Worm (Caenorhabditis elegans) whole organism, L4 larva: ENCODE results near the gene dars-2.

Experiments used
- egl-43 ChIP-seq: fragments of 200-800 bp; sonication (Bioruptor generic); IDR thresholded peaks from 2 replicates; pipeline ENCODE4 v1.3.6; 2022; ENCODE audit warnings: missing genetic modification reagents, missing genetic modification characterization, missing compliant biosample characterization
- fos-1 ChIP-seq: fragments of 150-350 bp; optimal IDR thresholded peaks from 2 replicates; lab custom pipeline; 2014; ENCODE audit warnings: missing biosample characterization, missing genetic modification characterization
- lin-39 ChIP-seq: fragments of 150-350 bp; optimal IDR thresholded peaks from 2 replicates; lab custom pipeline; 2014; ENCODE audit warnings: missing biosample characterization, missing genetic modification reagents, missing genetic modification characterization
- lsy-2 ChIP-seq, 2 experiments: fragments of 150-350 bp in 1 of 2; sonication (generic microtip) in 1 of 2; optimal IDR thresholded peaks; 2 replicates each; lab custom pipeline; 2014 to 2017; ENCODE audit warnings: missing biosample characterization in 2 of 2, missing genetic modification characterization in 2 of 2

ce11 chrV:12065369-12065768, 16.8 kb downstream of the dars-2 start, which contains the start of gene pqn-53:
- TF ChIP-seq lin-39 (no peak), fos-1 (tag; lab: Kevin White, UChicago) (no peak), egl-43 (GFP tag; lab: Robert Waterston, UW) (no peak), lsy-2 (tag; optimal IDR thresholded peaks at IDR 0.05; lab: Kevin White, UChicago) (peak in 1 of 2 experiments; percentile 13)
